Fruit fly (Drosophila melanogaster) whole organism, wandering third instar larva: ENCODE data around the gene Pdhb.

Experiments
- brk ChIP-seq: fragments of 200-800 bp; sonication (Bioruptor generic); optimal IDR thresholded peaks from 2 replicates; lab custom pipeline; 2016; ENCODE audit warnings: missing biosample characterization, mild to moderate bottlenecking, missing genetic modification characterization
- ey ChIP-seq: fragments of 200-800 bp; sonication (Bioruptor generic); optimal IDR thresholded peaks from 2 replicates; lab custom pipeline; 2016; ENCODE audit warnings: missing biosample characterization, missing genetic modification characterization
- lola ChIP-seq: fragments of >200 bp; optimal IDR thresholded peaks from 2 replicates; lab custom pipeline; 2017; ENCODE audit warnings: missing biosample characterization, missing genetic modification characterization

DNA sequence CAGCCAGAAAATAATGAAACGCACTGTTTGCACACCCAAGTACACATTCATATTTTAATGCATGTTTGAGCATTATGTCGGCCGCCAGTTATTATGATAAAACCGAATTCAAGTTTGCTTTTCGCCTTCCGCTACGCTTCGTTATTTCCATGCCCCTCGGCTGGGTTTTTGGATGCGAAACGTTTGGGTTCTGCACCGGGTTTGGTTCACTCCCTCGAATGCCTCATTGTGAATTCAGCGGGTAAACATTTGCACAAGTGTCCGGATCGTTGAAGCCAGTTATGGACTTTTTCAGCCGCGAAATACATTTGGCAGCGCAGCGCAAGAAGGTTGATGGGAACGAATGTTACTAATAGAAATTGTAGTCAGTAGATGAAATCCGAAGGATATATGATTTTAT lies 41.7 kb upstream of the Pdhb start:
- TF ChIP-seq brk (GFP tag; lab: Kevin White, UChicago) (no peak), lola (GFP tag; lab: Kevin White, UChicago) (no peak), ey (GFP tag; lab: Kevin White, UChicago) (no peak)
